Worm (Caenorhabditis elegans): Measurements from ENCODE around the gene C46A5.1.

The C46A5.1 gene

DNA sequence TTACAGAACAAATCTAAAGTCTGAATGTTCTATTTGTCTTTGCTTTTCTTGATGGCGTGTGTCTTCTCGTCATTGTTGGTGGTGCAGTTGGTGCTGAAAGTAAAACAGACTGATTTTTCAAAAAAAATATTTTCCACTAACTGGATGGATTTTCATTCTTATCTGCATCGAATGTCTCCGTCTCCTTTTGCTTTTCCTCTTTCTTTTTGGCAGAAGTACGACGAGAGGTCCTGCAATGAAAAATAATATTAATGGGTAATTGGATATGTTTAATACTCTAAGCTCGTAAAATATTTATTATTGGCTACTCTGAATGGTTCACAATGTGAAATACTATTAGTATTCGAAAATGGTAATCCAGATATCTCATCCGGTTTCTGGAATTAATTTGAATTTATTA, 3.6 kb upstream of the C46A5.1 start, which contains the start of gene del-7:
Gene del-7, plus strand, starts transcription at position 301 of the 400 bp plus-strand sequence.
- TF ChIP-seq ztf-4 (tag; optimal IDR thresholded peaks at IDR 0.05) = no peak
- TF ChIP-seq nhr-11 (tag; optimal IDR thresholded peaks at IDR 0.05) = no peak
- no peak for TF ChIP-seq ZK546.5 (tag; optimal IDR thresholded peaks at IDR 0.05)
- no peak for TF ChIP-seq daf-12 (tag; optimal IDR thresholded peaks at IDR 0.05)
- no peak for TF ChIP-seq zag-1 (tag; optimal IDR thresholded peaks at IDR 0.05)
- TF ChIP-seq unc-62 (GFP tag; optimal IDR thresholded peaks at IDR 0.05) = no peak
- TF ChIP-seq R02D3.7 (tag; optimal IDR thresholded peaks at IDR 0.05) = no peak
- no peak for TF ChIP-seq ama-1 (optimal IDR thresholded peaks at IDR 0.05)
- TF ChIP-seq aly-2 (tag; optimal IDR thresholded peaks at IDR 0.05) = no peak
- no peak for TF ChIP-seq elt-3 (tag; optimal IDR thresholded peaks at IDR 0.05)
- TF ChIP-seq ztf-11 (tag; optimal IDR thresholded peaks at IDR 0.05) = no peak
- TF ChIP-seq unc-39 (tag; optimal IDR thresholded peaks at IDR 0.05) = no peak

DNA sequence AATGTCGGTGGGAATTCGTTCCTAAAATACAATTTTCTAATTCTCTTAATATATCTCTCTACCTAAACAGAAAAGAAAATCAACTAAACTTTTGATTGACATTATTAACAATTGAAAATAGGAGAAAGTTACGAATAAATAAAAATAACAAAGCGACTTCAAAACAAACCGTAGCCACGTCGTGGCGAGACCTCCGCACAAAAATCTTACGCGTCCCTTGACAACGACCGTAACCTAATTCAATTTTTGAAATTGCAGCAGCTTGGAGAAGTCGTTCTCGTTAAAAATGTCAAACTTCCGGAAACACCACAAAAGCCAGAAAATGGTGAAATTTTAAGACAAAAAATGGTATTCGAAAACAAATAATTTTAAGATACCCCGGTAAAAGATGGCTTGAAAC, 588 bp downstream of the C46A5.1 start:
- no peak for TF ChIP-seq aly-2 (tag; optimal IDR thresholded peaks at IDR 0.05)
- no peak for TF ChIP-seq fkh-10 (GFP tag; optimal IDR thresholded peaks at IDR 0.05)
- no peak for TF ChIP-seq unc-62 (GFP tag; optimal IDR thresholded peaks at IDR 0.05)
- no peak for TF ChIP-seq nhr-11 (tag; optimal IDR thresholded peaks at IDR 0.05)
- TF ChIP-seq elt-3 (tag; optimal IDR thresholded peaks at IDR 0.05) = no peak
- TF ChIP-seq tbx-2 (tag; optimal IDR thresholded peaks at IDR 0.05) = no peak
- no peak for TF ChIP-seq lin-39 (tag; optimal IDR thresholded peaks at IDR 0.05)
- no peak for TF ChIP-seq lsy-12 (tag; optimal IDR thresholded peaks at IDR 0.05)
- no peak for TF ChIP-seq snpc-4 (tag; optimal IDR thresholded peaks at IDR 0.05)
- no peak for TF ChIP-seq ztf-11 (tag; optimal IDR thresholded peaks at IDR 0.05)
- no peak for TF ChIP-seq ceh-9 (tag; optimal IDR thresholded peaks at IDR 0.05)
- no peak for TF ChIP-seq R02D3.7 (tag; optimal IDR thresholded peaks at IDR 0.05)
- no peak for TF ChIP-seq zag-1 (tag; optimal IDR thresholded peaks at IDR 0.05)
- no peak for TF ChIP-seq mdl-1 (tag; optimal IDR thresholded peaks at IDR 0.05)
- TF ChIP-seq skn-1 (tag; optimal IDR thresholded peaks at IDR 0.05) = no peak
- no peak for TF ChIP-seq fos-1 (tag; optimal IDR thresholded peaks at IDR 0.05)
- no peak for TF ChIP-seq mml-1 (tag; optimal IDR thresholded peaks at IDR 0.05)
- TF ChIP-seq ztf-4 (tag; optimal IDR thresholded peaks at IDR 0.05) = no peak
- TF ChIP-seq nhr-23 (tag; optimal IDR thresholded peaks at IDR 0.05) = no peak

DNA sequence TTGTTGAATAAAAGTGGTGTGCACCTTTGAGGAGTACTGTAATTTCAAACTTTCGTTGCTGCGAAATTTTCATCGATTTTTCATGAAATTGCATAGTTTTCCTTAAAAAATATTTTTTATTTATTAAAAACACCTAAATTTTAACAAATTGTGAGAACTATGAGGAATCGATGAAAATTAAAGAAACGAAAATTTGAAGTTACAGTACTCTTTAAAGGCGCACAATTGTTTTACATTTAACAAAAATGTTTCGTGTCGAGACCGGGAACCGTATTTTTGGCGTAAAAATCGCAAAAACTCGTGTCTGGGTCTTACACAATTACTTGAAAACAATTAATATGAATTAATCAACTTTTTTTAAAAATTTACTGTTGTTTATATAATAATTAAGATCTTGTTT, 6.4 kb downstream of the C46A5.1 start, which contains the start of gene rdl-1:
Gene rdl-1, minus strand, starts transcription at position 101 of the 400 bp plus-strand sequence.
- no peak for TF ChIP-seq elt-1 (tag; optimal IDR thresholded peaks at IDR 0.05)

DNA sequence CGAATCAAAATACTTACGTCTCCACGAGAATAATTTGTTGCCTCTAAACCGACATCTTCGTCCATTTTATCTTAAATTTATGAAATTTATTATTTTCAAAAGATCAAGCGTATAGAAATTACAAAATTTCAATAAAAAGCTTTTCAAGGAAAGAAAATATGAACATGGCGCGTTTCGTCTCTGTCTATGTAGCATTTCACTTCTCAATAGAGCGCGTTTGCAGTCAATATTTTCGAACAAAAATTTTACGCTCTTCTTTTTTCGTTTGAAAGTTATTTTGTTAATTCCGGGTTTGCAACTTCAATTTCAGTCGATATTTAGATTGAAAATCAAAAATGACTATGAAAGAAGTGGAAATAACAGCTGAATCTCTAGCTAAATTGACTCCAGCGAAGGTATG, 10.5 kb downstream of the C46A5.1 start, which contains the start of the genes hcf-1 and swd-2.2:
Gene hcf-1, minus strand, starts transcription at position 70 of the 400 bp plus-strand sequence.
Gene swd-2.2, plus strand, starts transcription at position 206 of the 400 bp plus-strand sequence.
- TF ChIP-seq ztf-11 (tag; optimal IDR thresholded peaks at IDR 0.05) (no peak), snpc-4 (tag; optimal IDR thresholded peaks at IDR 0.05) (peak; percentile 13), pha-4 (tag; optimal IDR thresholded peaks at IDR 0.05) (peak; percentile 72), nhr-23 (tag; optimal IDR thresholded peaks at IDR 0.05) (peak; percentile 28), R02D3.7 (tag; optimal IDR thresholded peaks at IDR 0.05) (peak; percentile 5), tbx-2 (tag; optimal IDR thresholded peaks at IDR 0.05) (no peak), elt-2 (tag; optimal IDR thresholded peaks at IDR 0.05) (peak; percentile 3), lin-15B (tag; optimal IDR thresholded peaks at IDR 0.05) (peak; percentile 75)

DNA sequence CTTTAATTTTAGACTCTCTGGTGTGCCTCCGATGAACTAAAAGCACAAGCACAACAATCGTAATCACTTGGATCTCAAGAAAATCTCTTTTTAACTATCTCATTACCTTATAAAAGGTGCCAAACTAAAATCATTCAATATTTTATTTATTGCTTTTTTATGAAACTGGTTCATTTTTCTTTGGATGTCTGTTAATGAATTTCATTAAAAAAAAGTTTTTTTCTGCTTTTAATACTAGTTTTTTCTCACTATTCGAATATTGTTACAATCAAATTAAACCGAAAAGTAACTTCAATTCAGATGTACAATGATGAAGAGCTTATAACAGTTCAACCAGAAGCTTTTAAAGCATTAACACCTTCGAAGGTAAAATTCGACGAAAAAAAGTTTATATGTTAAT, 12.0 kb downstream of the C46A5.1 start, which contains the start of gene swd-2.1:
Gene swd-2.1, plus strand, starts transcription at position 301 of the 400 bp plus-strand sequence.
- TF ChIP-seq unc-62 (GFP tag; optimal IDR thresholded peaks at IDR 0.05) (no peak), nhr-43 (tag; optimal IDR thresholded peaks at IDR 0.05; ENCODE audit: poor library complexity, severe bottlenecking) (no peak), lin-15B (tag; optimal IDR thresholded peaks at IDR 0.05) (no peak), pqm-1 (tag; optimal IDR thresholded peaks at IDR 0.05) (no peak), nhr-76 (tag; optimal IDR thresholded peaks at IDR 0.05) (no peak), hmg-11 (tag; optimal IDR thresholded peaks at IDR 0.05) (no peak), elt-2 (tag; optimal IDR thresholded peaks at IDR 0.05) (no peak), ZK546.5 (tag; optimal IDR thresholded peaks at IDR 0.05) (no peak), nhr-25 (tag; optimal IDR thresholded peaks at IDR 0.05) (no peak), snpc-4 (tag; optimal IDR thresholded peaks at IDR 0.05) (no peak), mml-1 (tag; optimal IDR thresholded peaks at IDR 0.05) (no peak)

DNA sequence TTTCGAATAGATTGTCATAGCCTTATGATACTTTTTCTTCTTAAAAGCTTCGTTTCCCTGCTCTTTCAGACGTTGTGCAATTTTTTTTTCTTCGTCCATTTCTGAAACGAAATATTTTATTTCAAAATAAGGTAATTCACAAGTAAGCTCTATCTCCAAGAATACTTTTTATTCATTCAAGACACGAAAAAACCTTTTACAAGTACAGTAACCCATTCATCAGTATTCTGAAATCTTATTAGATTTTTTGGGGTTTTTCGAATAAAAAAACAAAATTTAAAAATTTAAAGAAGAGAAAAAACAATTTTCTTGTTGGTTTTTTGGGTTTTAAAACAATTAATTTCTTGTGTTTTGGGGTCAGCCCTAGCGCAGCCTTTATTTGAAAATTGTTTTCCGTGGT, 15.1 kb downstream of the C46A5.1 start, which contains the start of gene rpap-3:
Gene rpap-3, minus strand, starts transcription at position 101 of the 400 bp plus-strand sequence.
- TF ChIP-seq nhr-23 (tag; optimal IDR thresholded peaks at IDR 0.05) (no peak), hmg-11 (tag; optimal IDR thresholded peaks at IDR 0.05) (no peak), nhr-28 (tag; optimal IDR thresholded peaks at IDR 0.05) (no peak), ama-1 (optimal IDR thresholded peaks at IDR 0.05) (no peak), nhr-76 (tag; optimal IDR thresholded peaks at IDR 0.05) (no peak), jun-1 (tag; optimal IDR thresholded peaks at IDR 0.05) (no peak), nhr-12 (tag; optimal IDR thresholded peaks at IDR 0.05) (no peak), egl-5 (tag; optimal IDR thresholded peaks at IDR 0.05) (no peak), lsy-12 (tag; optimal IDR thresholded peaks at IDR 0.05) (no peak), nfya-1 (tag; optimal IDR thresholded peaks at IDR 0.05; ENCODE audit: insufficient read depth) (no peak), fkh-10 (GFP tag; optimal IDR thresholded peaks at IDR 0.05) (no peak), daf-12 (tag; optimal IDR thresholded peaks at IDR 0.05) (no peak), ceh-16 (tag; optimal IDR thresholded peaks at IDR 0.05) (no peak), ceh-9 (tag; optimal IDR thresholded peaks at IDR 0.05) (no peak), elt-1 (tag; optimal IDR thresholded peaks at IDR 0.05) (no peak), snpc-4 (tag; optimal IDR thresholded peaks at IDR 0.05) (no peak), mdl-1 (tag; optimal IDR thresholded peaks at IDR 0.05) (no peak), nhr-67 (tag; optimal IDR thresholded peaks at IDR 0.05) (no peak)
